Worm (Caenorhabditis elegans): ENCODE measurements around the gene sdz-18.
"Not testable (repeated sequence)": the region's sequence is repeated elsewhere in the genome, so short reads cannot be mapped to it uniquely, and the experiment has no call there.

Gene sdz-18

DNA sequence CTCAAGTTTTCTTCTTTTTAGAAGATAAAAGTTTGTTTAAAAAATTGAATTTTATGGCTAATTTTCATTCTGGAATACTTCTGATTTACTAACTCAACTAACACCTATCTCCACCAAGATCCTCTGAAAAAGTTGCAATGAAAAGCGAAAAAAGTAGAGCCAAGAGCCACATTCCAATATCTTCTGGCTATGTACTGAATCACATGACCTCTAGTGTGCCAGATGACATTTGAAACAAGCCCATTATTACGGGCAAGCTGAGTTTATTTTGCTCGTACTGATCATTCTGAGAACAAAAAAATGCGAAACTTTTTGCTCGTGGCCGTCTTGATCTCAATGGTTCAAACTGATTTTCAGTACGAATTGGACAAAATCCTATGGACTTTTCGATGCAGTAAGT lies 27.2 kb downstream of the sdz-18 start, which contains the start of gene irld-36:
Gene irld-36, plus strand, starts transcription at position 301 of the 400 bp plus-strand sequence.
- TF ChIP-seq flt-1 (GFP tag; IDR thresholded peaks at IDR 0.05), result no peak
- no peak for TF ChIP-seq klf-2 (GFP tag; conservative IDR thresholded peaks at IDR 0.05)
- TF ChIP-seq med-1 (GFP tag; optimal IDR thresholded peaks at IDR 0.05; ENCODE audit: insufficient read depth), result no peak
- TF ChIP-seq ztf-23 (GFP tag; IDR thresholded peaks at IDR 0.05), result no peak
- no peak for TF ChIP-seq ztf-29 (GFP tag; IDR thresholded peaks at IDR 0.05)
- TF ChIP-seq tab-1 (GFP tag; IDR thresholded peaks at IDR 0.05), result no peak
- no peak for TF ChIP-seq ref-1 (GFP tag; conservative IDR thresholded peaks at IDR 0.05)
- no peak for TF ChIP-seq T22C8.4 (GFP tag; IDR thresholded peaks at IDR 0.05)
- TF ChIP-seq cog-1 (tag; optimal IDR thresholded peaks at IDR 0.05), result no peak

DNA sequence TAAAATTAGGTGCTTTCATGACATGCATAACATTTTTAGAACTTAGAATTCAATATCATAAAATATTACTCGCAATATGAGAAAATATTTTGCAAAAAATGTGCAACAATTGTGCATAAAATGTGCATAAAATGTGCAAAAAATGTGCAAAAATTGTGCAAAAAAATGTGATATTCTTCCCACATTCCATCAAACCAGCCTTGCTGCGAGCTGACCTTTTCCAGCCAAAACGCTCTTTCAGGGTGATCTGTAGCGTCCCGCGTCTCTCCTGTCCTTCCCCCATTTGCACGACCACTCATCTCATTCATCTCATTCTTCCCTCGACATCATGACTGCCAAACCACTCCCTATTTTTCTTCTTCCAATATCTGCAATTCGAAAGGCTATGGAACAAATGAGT lies 30.2 kb downstream of the sdz-18 start, which contains the start of gene fbxb-17:
Gene fbxb-17, plus strand, starts transcription at position 301 of the 400 bp plus-strand sequence.
- no peak for TF ChIP-seq ref-1 (GFP tag; conservative IDR thresholded peaks at IDR 0.05)

DNA sequence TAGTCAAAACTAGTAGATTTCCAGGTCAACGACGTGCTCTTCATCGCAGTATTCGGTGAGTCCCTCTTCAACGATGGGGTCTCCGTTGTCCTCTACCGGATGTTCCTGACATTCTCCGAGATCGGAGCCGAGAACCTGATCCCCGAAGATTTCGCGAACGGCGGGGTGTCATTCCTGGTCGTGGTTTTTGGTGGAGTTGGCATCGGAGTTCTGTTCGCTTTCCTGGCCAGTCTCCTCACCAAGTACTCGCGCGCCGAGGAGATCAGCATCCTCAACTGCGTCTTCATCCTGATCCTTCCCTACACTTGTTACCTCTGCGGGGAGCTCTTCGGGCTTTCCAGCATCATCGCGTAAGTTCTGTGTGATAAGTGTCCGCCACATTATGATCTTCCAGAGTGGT lies 33.6 kb downstream of the sdz-18 start:
- TF ChIP-seq ref-1 (GFP tag; conservative IDR thresholded peaks at IDR 0.05) (no peak), flt-1 (GFP tag; IDR thresholded peaks at IDR 0.05) (no peak), T22C8.4 (GFP tag; IDR thresholded peaks at IDR 0.05) (no peak), ztf-29 (GFP tag; IDR thresholded peaks at IDR 0.05) (no peak), med-1 (GFP tag; optimal IDR thresholded peaks at IDR 0.05; ENCODE audit: insufficient read depth) (no peak), cog-1 (tag; optimal IDR thresholded peaks at IDR 0.05) (no peak), ztf-23 (GFP tag; IDR thresholded peaks at IDR 0.05) (no peak), tab-1 (GFP tag; IDR thresholded peaks at IDR 0.05) (no peak), klf-2 (GFP tag; conservative IDR thresholded peaks at IDR 0.05) (no peak)

DNA sequence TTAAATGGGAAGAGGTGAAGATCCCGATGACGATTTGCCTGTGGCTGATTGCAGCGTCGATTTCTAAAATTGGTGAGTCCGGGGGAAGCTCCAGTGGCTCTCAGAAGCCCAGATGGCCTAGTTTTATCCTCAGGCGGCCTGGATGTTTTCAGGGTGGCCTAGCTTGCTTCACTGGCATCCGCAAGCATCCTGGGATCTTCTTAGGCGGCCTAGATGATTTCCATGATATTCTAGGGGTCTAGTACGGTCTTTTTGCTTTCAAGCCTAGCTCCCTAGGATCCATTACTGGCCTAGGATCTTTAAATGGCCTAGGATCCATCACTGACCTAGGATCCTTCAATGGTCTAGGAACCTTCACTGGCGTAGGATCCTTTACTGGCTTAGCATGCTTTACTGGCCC lies 35.3 kb downstream of the sdz-18 start:
- no peak for TF ChIP-seq med-1 (GFP tag; optimal IDR thresholded peaks at IDR 0.05; ENCODE audit: insufficient read depth)
- no peak for TF ChIP-seq T22C8.4 (GFP tag; IDR thresholded peaks at IDR 0.05)
- no peak for TF ChIP-seq klf-2 (GFP tag; conservative IDR thresholded peaks at IDR 0.05)
- TF ChIP-seq ztf-23 (GFP tag; IDR thresholded peaks at IDR 0.05), result no peak
- TF ChIP-seq ztf-29 (GFP tag; IDR thresholded peaks at IDR 0.05), result no peak
- no peak for TF ChIP-seq flt-1 (GFP tag; IDR thresholded peaks at IDR 0.05)
- no peak for TF ChIP-seq tab-1 (GFP tag; IDR thresholded peaks at IDR 0.05)

DNA sequence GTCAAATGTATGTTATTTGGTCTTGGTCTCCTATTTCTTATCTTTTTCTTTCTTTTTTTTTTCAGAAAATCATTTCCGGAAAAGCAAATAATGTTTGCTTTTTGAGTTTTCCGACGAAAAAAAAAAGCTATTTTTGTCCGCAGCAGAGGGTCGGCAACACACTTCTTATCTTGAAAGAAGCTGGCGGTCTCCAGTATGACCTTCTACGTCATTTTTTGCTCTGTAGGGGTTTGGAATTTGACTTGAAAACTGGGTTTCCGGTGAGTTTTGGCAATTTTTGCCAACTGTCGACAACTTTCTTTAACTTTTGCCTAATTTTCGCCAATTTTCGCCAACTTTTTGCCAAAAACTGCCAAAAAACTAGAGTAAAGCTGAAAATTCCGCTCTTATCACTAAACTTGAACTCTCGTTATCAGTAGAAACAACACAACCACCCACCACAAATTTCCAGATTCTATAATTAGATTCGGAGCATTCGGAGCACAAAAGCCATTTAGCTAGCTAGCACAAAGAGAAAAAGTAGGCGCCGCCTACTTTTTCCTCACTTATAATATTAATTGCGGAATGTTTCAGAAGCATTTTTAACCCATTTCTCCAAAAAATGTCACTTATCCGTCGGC lies 35.9 kb downstream of the sdz-18 start, which contains the start of gene nhx-6:
Gene nhx-6, plus strand, starts transcription at position 570 of the 620 bp plus-strand sequence.
- no peak for TF ChIP-seq ref-1 (GFP tag; conservative IDR thresholded peaks at IDR 0.05)
- TF ChIP-seq ztf-23 (GFP tag; IDR thresholded peaks at IDR 0.05), result no peak
- no peak for TF ChIP-seq tab-1 (GFP tag; IDR thresholded peaks at IDR 0.05)
- no peak for TF ChIP-seq cog-1 (tag; optimal IDR thresholded peaks at IDR 0.05)
- no peak for TF ChIP-seq klf-2 (GFP tag; conservative IDR thresholded peaks at IDR 0.05)
- TF ChIP-seq med-1 (GFP tag; optimal IDR thresholded peaks at IDR 0.05; ENCODE audit: insufficient read depth), result no peak
- no peak for TF ChIP-seq flt-1 (GFP tag; IDR thresholded peaks at IDR 0.05)
- no peak for TF ChIP-seq ztf-29 (GFP tag; IDR thresholded peaks at IDR 0.05)
- TF ChIP-seq T22C8.4 (GFP tag; IDR thresholded peaks at IDR 0.05), result no peak

DNA sequence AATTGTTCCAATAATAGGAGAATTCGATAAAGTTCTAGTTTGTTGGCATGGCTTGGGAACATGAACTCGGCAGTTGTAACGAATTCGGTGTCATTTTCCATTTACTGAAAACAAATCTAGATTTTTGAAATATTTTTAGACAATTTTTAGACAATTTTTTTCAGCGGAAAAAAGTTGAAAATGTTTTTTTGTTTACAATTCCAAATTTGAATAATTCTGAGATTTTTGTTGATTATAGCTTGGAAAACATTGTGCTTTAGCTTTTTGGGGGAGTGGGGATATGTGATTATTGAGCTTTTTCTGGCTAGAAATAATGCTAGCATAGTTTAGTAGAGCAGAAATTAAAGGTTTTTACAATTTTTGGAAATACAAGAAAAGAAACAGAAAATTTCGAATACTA lies 37.4 kb downstream of the sdz-18 start, which contains the start of gene srw-97:
Gene srw-97, minus strand, starts transcription at position 101 of the 400 bp plus-strand sequence.
- no peak for TF ChIP-seq cog-1 (tag; optimal IDR thresholded peaks at IDR 0.05)

DNA sequence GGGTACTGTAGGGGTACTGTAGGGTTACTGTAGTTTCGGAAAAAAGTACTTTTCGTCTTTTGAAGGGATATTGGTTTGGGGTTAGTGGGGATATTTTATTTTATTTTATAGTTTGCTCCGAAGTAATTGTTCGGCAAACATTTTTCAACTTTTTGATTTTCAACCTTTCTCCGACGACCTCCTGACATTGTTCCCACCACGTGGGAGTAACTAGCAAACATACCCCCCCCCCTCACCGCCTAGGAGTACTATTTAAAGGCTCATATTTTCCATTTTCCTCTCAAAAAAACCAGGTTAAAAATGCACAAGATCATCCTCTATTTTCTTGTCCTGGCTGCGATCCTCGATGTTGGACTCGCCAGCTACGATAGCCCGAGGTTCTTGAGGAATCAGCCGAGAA lies 40.3 kb downstream of the sdz-18 start, which contains the start of gene srlf-29:
Gene srlf-29, plus strand, starts transcription at position 301 of the 400 bp plus-strand sequence.
- TF ChIP-seq ref-1 (GFP tag; conservative IDR thresholded peaks at IDR 0.05) (no peak), flt-1 (GFP tag; IDR thresholded peaks at IDR 0.05) (no peak), ztf-23 (GFP tag; IDR thresholded peaks at IDR 0.05) (no peak)

DNA sequence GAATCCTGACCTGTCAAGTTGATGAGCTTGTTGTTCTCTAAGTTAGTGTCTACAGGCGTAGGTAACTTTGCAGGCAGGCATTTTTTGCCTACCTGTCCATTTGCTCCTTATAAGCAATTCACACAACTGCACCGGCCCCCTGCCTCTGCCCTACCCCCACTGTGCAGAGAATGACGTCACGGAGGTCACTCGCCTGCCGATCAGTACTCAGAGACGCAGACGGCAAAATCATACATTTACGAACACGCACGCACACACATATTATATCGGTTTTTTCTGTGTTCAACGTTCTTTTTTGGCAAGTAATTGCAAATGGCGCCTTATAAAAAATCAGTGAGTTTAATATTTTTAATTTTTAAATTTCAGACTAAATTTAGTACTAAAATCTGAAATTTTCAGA lies 42.8 kb downstream of the sdz-18 start, which contains the start of gene duxl-1:
Gene duxl-1, plus strand, starts transcription at position 184 of the 400 bp plus-strand sequence.
- TF ChIP-seq ref-1 (GFP tag; conservative IDR thresholded peaks at IDR 0.05), result 0 out of 2 replicates have a peak, but pooled peaks have one; percentile 17
- no peak for TF ChIP-seq ztf-23 (GFP tag; IDR thresholded peaks at IDR 0.05)

DNA sequence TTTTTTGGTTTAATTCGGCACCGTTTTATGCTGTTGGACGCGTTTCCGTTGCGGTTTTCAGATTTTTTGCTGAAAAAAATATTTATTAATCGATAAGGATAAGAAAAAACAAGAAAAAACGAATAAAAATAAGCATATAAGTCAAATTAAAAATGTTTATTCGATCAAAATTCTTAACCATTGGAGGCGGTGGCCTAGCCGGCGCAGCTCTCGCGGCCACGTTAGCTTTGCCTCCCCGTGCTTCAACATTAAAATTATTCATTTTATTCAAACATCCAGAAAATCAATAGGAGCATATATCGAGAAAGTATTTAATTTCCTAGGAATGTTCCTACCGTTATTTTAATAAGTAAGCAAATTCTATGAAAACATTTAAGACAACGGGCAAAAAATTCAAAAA lies 43.4 kb downstream of the sdz-18 start, which contains the start of gene ZC204.14:
Gene ZC204.14, minus strand, starts transcription at position 69 of the 400 bp plus-strand sequence.
- no peak for TF ChIP-seq ztf-29 (GFP tag; IDR thresholded peaks at IDR 0.05)
- no peak for TF ChIP-seq T22C8.4 (GFP tag; IDR thresholded peaks at IDR 0.05)
- no peak for TF ChIP-seq ref-1 (GFP tag; conservative IDR thresholded peaks at IDR 0.05)
- TF ChIP-seq flt-1 (GFP tag; IDR thresholded peaks at IDR 0.05), result no peak
- no peak for TF ChIP-seq med-1 (GFP tag; optimal IDR thresholded peaks at IDR 0.05; ENCODE audit: insufficient read depth)
- no peak for TF ChIP-seq cog-1 (tag; optimal IDR thresholded peaks at IDR 0.05)
- no peak for TF ChIP-seq klf-2 (GFP tag; conservative IDR thresholded peaks at IDR 0.05)
- no peak for TF ChIP-seq tab-1 (GFP tag; IDR thresholded peaks at IDR 0.05)
- no peak for TF ChIP-seq ztf-23 (GFP tag; IDR thresholded peaks at IDR 0.05)

DNA sequence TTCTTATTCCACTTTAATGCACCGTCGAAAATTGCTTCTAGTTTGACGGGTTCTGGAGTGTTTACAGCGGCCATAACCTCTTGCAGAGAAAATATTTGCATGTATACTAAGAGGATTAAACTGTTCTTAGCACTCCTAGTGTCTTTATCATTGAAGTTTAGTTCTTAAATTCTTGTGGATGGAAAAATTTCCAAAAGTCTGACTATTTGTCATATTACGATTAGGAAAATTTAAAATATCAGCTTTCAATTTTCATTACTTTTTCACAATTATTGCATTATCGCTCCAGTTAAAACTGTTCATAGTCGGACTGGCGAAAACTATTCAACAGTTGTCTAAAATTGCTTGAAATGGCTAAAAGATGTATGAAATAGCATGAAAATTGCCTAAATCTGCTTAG lies 45.4 kb downstream of the sdz-18 start, which contains the start of gene ZC204.13:
Gene ZC204.13, minus strand, starts transcription at position 101 of the 400 bp plus-strand sequence.
- TF ChIP-seq tab-1, ztf-29, ztf-23 (GFP tag; IDR thresholded peaks at IDR 0.05): not testable (repeated sequence)

DNA sequence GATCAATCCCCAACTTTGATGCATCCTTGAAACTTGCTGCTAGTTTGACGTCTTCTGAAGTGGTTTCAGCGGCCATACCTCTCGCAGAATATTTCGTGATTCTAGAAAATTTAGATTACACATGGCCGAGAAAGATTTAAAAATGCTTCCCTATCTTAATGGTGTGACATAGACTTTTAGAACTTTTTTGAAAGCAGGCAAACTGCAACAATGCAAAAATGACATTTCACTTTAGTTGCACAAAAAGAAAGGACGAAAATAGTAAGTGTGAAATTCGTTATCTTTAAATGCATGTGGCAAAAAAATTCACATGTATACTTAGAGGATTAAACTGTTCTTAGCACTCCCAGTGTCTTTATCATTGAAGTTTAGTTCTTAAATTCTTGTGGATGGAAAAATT lies 49.1 kb downstream of the sdz-18 start, which contains the start of gene ZC204.12:
Gene ZC204.12, minus strand, starts transcription at position 101 of the 400 bp plus-strand sequence.
- TF ChIP-seq ref-1 (GFP tag; conservative IDR thresholded peaks at IDR 0.05) (no peak), cog-1 (tag; optimal IDR thresholded peaks at IDR 0.05) (no peak), tab-1 (GFP tag; IDR thresholded peaks at IDR 0.05) (no peak)

Data from whole organism, midembryonic.